Fruit fly (Drosophila melanogaster): Measurements from ENCODE around the gene Cyp4e3.

Gene Cyp4e3

DNA sequence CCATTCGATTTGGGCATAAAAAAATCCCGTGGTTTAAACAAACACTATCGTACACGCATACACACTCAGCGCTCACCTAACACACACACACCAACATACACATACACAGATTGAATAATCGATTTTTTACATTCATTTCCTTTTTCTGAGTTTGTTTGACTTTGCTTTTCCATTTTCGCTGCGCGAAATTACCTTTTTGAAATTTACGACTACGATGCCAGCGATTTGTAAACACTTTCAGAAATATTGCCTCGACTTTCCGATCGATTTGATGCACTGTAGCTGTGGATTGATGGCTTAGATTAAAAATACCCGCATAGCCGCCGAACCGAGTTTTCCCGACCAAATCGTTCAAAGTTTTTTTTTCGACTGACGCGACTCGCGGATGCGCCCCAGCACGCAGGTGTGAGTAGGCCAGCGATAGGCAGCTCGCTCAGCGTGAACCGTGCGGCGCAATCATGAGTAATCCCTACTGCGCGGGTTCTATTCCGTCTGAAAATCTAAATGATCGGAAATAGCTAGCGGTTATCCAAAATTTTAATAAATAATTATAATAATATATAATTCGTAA lies 50.9 kb downstream of the Cyp4e3 start, which contains the start of gene Pka-C1 (continued):
- no peak for TF ChIP-seq ttk (GFP tag; IDR thresholded peaks at IDR 0.05)
- no peak for TF ChIP-seq kni (GFP tag; optimal IDR thresholded peaks at IDR 0.05)
- no peak for TF ChIP-seq unc-4 (GFP tag; IDR thresholded peaks at IDR 0.05; ENCODE audit: partially characterized antibody)
- no peak for TF ChIP-seq da (GFP tag; optimal IDR thresholded peaks at IDR 0.05)
- no peak for TF ChIP-seq Fer2 (tag; optimal IDR thresholded peaks at IDR 0.05)
- TF ChIP-seq CG6175 (GFP tag; IDR thresholded peaks at IDR 0.05), result peak; percentile 54; the same call in 1 of the 3 replicates
- TF ChIP-seq Oli (tag; optimal IDR thresholded peaks at IDR 0.05), result peak; percentile 18
- no peak for TF ChIP-seq crp (GFP tag; optimal IDR thresholded peaks at IDR 0.05)
- TF ChIP-seq ham (GFP tag; IDR thresholded peaks at IDR 0.05), result no peak
- no peak for TF ChIP-seq ac (GFP tag; optimal IDR thresholded peaks at IDR 0.05)
- peak; percentile 77 for TF ChIP-seq gcm (GFP tag; optimal IDR thresholded peaks at IDR 0.05)
- TF ChIP-seq CG11398 (GFP tag; optimal IDR thresholded peaks at IDR 0.05), result no peak
- TF ChIP-seq amos (GFP tag; IDR thresholded peaks at IDR 0.05; ENCODE audit: partially characterized antibody), result peak; percentile 59; the same call in 1 of the 2 replicates
- peak; percentile 75 for TF ChIP-seq sens (GFP tag)
- peak; percentile 54 for TF ChIP-seq CG10543 (GFP tag; optimal IDR thresholded peaks at IDR 0.05)
- no peak for TF ChIP-seq BEAF-32 (GFP tag; optimal IDR thresholded peaks at IDR 0.05)
- peak; percentile 46 for TF ChIP-seq CG10147 (GFP tag; optimal IDR thresholded peaks at IDR 0.05)
- TF ChIP-seq CG15601 (tag; optimal IDR thresholded peaks at IDR 0.05), result peak; percentile 19
- peak; percentile 70 for TF ChIP-seq CG13296 (GFP tag; optimal IDR thresholded peaks at IDR 0.05)
- TF ChIP-seq CG17186 (GFP tag; optimal IDR thresholded peaks at IDR 0.05), result peak; percentile 78
- no peak for TF ChIP-seq slou (GFP tag; optimal IDR thresholded peaks at IDR 0.05)
- no peak for TF ChIP-seq mam (GFP tag; optimal IDR thresholded peaks at IDR 0.05)
- peak; percentile 72 for TF ChIP-seq Opbp (GFP tag; IDR thresholded peaks at IDR 0.05; ENCODE audit: partially characterized antibody)
- peak; percentile 22; the same call in 1 of the 2 replicates for TF ChIP-seq nerfin-2 (GFP tag; IDR thresholded peaks at IDR 0.05; ENCODE audit: partially characterized antibody)
- TF ChIP-seq CG12769 (tag; optimal IDR thresholded peaks at IDR 0.05), result no peak
- peak; percentile 37; the same call in 1 of the 2 replicates for TF ChIP-seq CG1024 (GFP tag; IDR thresholded peaks at IDR 0.05)
- TF ChIP-seq GATAe (GFP tag; conservative IDR thresholded peaks at IDR 0.05), result peak; percentile 15; the same call in 1 of the 2 replicates
- TF ChIP-seq Dip2 (GFP tag; IDR thresholded peaks at IDR 0.05), result no peak
- no peak for TF ChIP-seq CTCF (GFP tag; optimal IDR thresholded peaks at IDR 0.05)
- TF ChIP-seq ro (GFP tag; IDR thresholded peaks at IDR 0.05), result no peak
- TF ChIP-seq Dp (GFP tag; optimal IDR thresholded peaks at IDR 0.05), result peak; percentile 55
- TF ChIP-seq E2f1 (GFP tag; IDR thresholded peaks at IDR 0.05), result no peak
- no peak for TF ChIP-seq Antp (GFP tag; optimal IDR thresholded peaks at IDR 0.05)
- no peak for TF ChIP-seq CG1647 (GFP tag; optimal IDR thresholded peaks at IDR 0.05)
- peak; percentile 19 for TF ChIP-seq D19A (tag; optimal IDR thresholded peaks at IDR 0.05)
- TF ChIP-seq Aef1 (GFP tag; IDR thresholded peaks at IDR 0.05), result 0 out of 3 replicates have a peak, but pooled peaks have one; percentile 22
- TF ChIP-seq sob (GFP tag; IDR thresholded peaks at IDR 0.05), result peak; percentile 47
- TF ChIP-seq peb (GFP tag; IDR thresholded peaks at IDR 0.05), result no peak
- no peak for TF ChIP-seq CG3995 (GFP tag; optimal IDR thresholded peaks at IDR 0.05)
- no peak for TF ChIP-seq CG34224 (GFP tag; IDR thresholded peaks at IDR 0.05; ENCODE audit: partially characterized antibody)
- TF ChIP-seq chinmo (GFP tag; IDR thresholded peaks at IDR 0.05; ENCODE audit: partially characterized antibody), result peak; percentile 73; the same call in 2 of the 4 replicates
- no peak for TF ChIP-seq Vsx1 (GFP tag; optimal IDR thresholded peaks at IDR 0.05)
- no peak for TF ChIP-seq CG7271 (tag; optimal IDR thresholded peaks at IDR 0.05)
- TF ChIP-seq CG2202 (tag; optimal IDR thresholded peaks at IDR 0.05), result peak; percentile 7
- TF ChIP-seq Pdp1 (GFP tag; optimal IDR thresholded peaks at IDR 0.05), result peak; percentile 11 to 88
- peak; percentile 41; the same call in 1 of the 2 replicates for TF ChIP-seq CG9215 (GFP tag; IDR thresholded peaks at IDR 0.05)
- TF ChIP-seq Fer1 (GFP tag; optimal IDR thresholded peaks at IDR 0.05), result peak; percentile 59
- peak; percentile 39 for TF ChIP-seq CG17568 (GFP tag; optimal IDR thresholded peaks at IDR 0.05)
- peak; percentile 71 for TF ChIP-seq Ets97D (GFP tag; optimal IDR thresholded peaks at IDR 0.05)

Measured in whole organism, embryonic.